Worm (Caenorhabditis elegans) whole organism, L4 larva: ENCODE measurements around the gene T08D10.3.

ENCODE experiments used
- arid-1 ChIP-seq: fragments of 200-800 bp; sonication (Bioruptor generic); conservative IDR thresholded peaks from 2 replicates; pipeline ENCODE4 v1.3.6; 2022; ENCODE audit warnings: missing genetic modification reagents, missing genetic modification characterization, missing compliant biosample characterization
- lsy-2 ChIP-seq, 2 experiments: fragments of 150-350 bp in 1 of 2; sonication (generic microtip) in 1 of 2; optimal IDR thresholded peaks; 2 replicates each; lab custom pipeline; 2014 to 2017; ENCODE audit warnings: missing biosample characterization in 2 of 2, missing genetic modification characterization in 2 of 2
- set-16 ChIP-seq: fragments of 200-800 bp; sonication (Bioruptor generic); IDR thresholded peaks from 2 replicates; pipeline ENCODE4 v1.3.6; 2022; ENCODE audit warnings: missing genetic modification reagents, missing genetic modification characterization, missing compliant biosample characterization
- unc-130 ChIP-seq: sonication (generic microtip); optimal IDR thresholded peaks from 2 replicates; lab custom pipeline; 2016; ENCODE audit warnings: missing genetic modification reagents, missing genetic modification characterization, missing compliant biosample characterization

DNA sequence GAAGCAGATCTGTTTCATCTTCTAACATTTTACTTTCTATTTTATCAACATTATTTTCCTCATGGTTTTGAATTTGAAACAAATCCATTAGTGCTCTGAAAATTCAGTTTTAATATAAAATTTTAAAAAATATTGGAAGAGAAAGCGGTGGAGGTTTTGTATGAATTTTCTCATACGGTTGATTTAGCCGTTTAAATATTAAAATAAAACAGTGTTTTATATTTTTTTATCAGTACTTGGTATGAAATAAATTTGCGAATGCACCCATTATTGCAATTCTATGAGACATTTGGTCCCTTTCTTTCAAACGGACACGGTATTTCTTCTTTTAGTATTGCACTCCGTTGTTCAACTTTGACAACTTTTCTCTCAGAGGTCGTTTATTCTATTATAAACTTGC lies 23.7 kb upstream of the T08D10.3 start, which contains the start of gene dot-1.4:
- TF ChIP-seq arid-1 (GFP tag; lab: Robert Waterston, UW) (no peak), set-16 (GFP tag; lab: Robert Waterston, UW) (no peak), lsy-2 (tag; optimal IDR thresholded peaks at IDR 0.05; lab: Kevin White, UChicago) (no peak), unc-130 (GFP tag; lab: Kevin White, UChicago) (no peak)
